Worm (Caenorhabditis elegans) whole organism, early embryonic: ENCODE results near the gene C25G4.8.

Source experiments
- ama-1 ChIP-seq: fragments of 150-350 bp; optimal IDR thresholded peaks from 2 replicates; lab custom pipeline; 2014
- ceh-36 ChIP-seq: sonication (generic microtip); optimal IDR thresholded peaks from 2 replicates; lab custom pipeline; 2016; ENCODE audit warnings: missing genetic modification characterization, inconsistent platforms, missing compliant biosample characterization
- ets-7 ChIP-seq: sonication (generic microtip); optimal IDR thresholded peaks from 2 replicates; lab custom pipeline; 2016; ENCODE audit warnings: missing genotype, missing genetic modification characterization, missing compliant biosample characterization
- flt-1 ChIP-seq: fragments of 200-800 bp; sonication (Bioruptor generic); IDR thresholded peaks from 2 replicates; pipeline ENCODE4 v1.3.6; 2022; ENCODE audit warnings: missing genetic modification characterization, missing compliant biosample characterization
- hmbx-1 ChIP-seq: sonication (generic microtip); optimal IDR thresholded peaks from 2 replicates; lab custom pipeline; 2016; ENCODE audit warnings: mild to moderate bottlenecking, missing genetic modification characterization, missing compliant biosample characterization
- hmg-4 ChIP-seq: fragments of 200-800 bp; sonication (Bioruptor generic); optimal IDR thresholded peaks from 2 replicates; lab custom pipeline; 2018; ENCODE audit warnings: mild to moderate bottlenecking, missing genetic modification characterization, missing compliant biosample characterization
- hnd-1 ChIP-seq: sonication (generic microtip); optimal IDR thresholded peaks from 2 replicates; lab custom pipeline; 2016; ENCODE audit warnings: missing genetic modification characterization, missing compliant biosample characterization
- scrt-1 ChIP-seq: fragments of 200-800 bp; sonication (Bioruptor generic); IDR thresholded peaks from 2 replicates; pipeline ENCODE4 v1.3.6; 2022; ENCODE audit warnings: missing genetic modification characterization, missing compliant biosample characterization
- sea-1 ChIP-seq: fragments of 200-800 bp; sonication (Bioruptor generic); conservative IDR thresholded peaks from 2 replicates; pipeline ENCODE4 v1.3.6; 2022; ENCODE audit warnings: missing genetic modification characterization, missing compliant biosample characterization
- tbx-11 ChIP-seq: fragments of 200-800 bp; sonication (Bioruptor generic); IDR thresholded peaks from 2 replicates; pipeline ENCODE4 v1.3.6; 2022; ENCODE audit warnings: missing genetic modification characterization, missing compliant biosample characterization

ce11 chrIV:12445463-12445934 lies 17.8 kb downstream of the C25G4.8 start, which contains the start of gene C25G4.3:
- TF ChIP-seq ama-1 (lab: Kevin White, UChicago) (no peak), flt-1 (no peak), hnd-1 (tag; lab: Kevin White, UChicago) (no peak), sea-1 (GFP tag; lab: Robert Waterston, UW) (no peak), hmg-4 (GFP tag; lab: Kevin White, UChicago) (no peak), ets-7 (tag; lab: Kevin White, UChicago) (no peak), scrt-1 (GFP tag; lab: Robert Waterston, UW) (no peak), ceh-36 (tag; lab: Kevin White, UChicago) (no peak), tbx-11 (no peak), hmbx-1 (tag; lab: Kevin White, UChicago) (no peak)
